Worm (Caenorhabditis elegans) whole organism, mixed stage, embryonic: ENCODE data around the gene ckb-1.
A peak's percentile ranks its signal among the peaks of the same experiment; 100 is the strongest.

ENCODE experiments used
- M03D4.4 ChIP-seq: sonication (generic microtip); optimal IDR thresholded peaks from 2 replicates; lab custom pipeline; 2017; ENCODE audit warnings: mild to moderate bottlenecking, missing genetic modification characterization, missing compliant biosample characterization
- bed-3 ChIP-seq: fragments of 200-800 bp; sonication (Bioruptor generic); optimal IDR thresholded peaks from 3 replicates; lab custom pipeline; 2018; ENCODE audit warnings: mild to moderate bottlenecking, missing genetic modification characterization, moderate library complexity, missing compliant biosample characterization
- blmp-1 ChIP-seq: fragments of 150-350 bp; optimal IDR thresholded peaks from 2 replicates; lab custom pipeline; 2014; ENCODE audit warnings: missing biosample characterization, missing genetic modification characterization
- ceh-39 ChIP-seq: fragments of 150-350 bp; optimal IDR thresholded peaks from 2 replicates; lab custom pipeline; 2014; ENCODE audit warnings: missing biosample characterization, missing genetic modification characterization
- ceh-43 ChIP-seq: fragments of 200-800 bp; sonication (Bioruptor generic); optimal IDR thresholded peaks from 2 replicates; lab custom pipeline; 2018; ENCODE audit warnings: mild to moderate bottlenecking, missing genetic modification characterization, moderate library complexity, missing compliant biosample characterization
- ceh-83 ChIP-seq: fragments of 200-800 bp; sonication (Bioruptor generic); optimal IDR thresholded peaks from 2 replicates; lab custom pipeline; 2018; ENCODE audit warnings: mild to moderate bottlenecking, missing genetic modification characterization, missing compliant biosample characterization
- ces-1 ChIP-seq: fragments of 150-350 bp; optimal IDR thresholded peaks from 2 replicates; lab custom pipeline; 2014; ENCODE audit warnings: missing biosample characterization, missing genetic modification reagents, missing genetic modification characterization
- cnd-1 ChIP-seq: fragments of 200-800 bp; sonication (Bioruptor generic); optimal IDR thresholded peaks from 2 replicates; lab custom pipeline; 2018; ENCODE audit warnings: mild to moderate bottlenecking, missing genetic modification characterization, missing compliant biosample characterization
- drap-1 ChIP-seq: fragments of 200-800 bp; sonication (Bioruptor generic); optimal IDR thresholded peaks from 3 replicates; lab custom pipeline; 2018; ENCODE audit warnings: mild to moderate bottlenecking, missing genetic modification characterization, missing compliant biosample characterization
- elt-1 ChIP-seq: sonication (generic microtip); optimal IDR thresholded peaks from 2 replicates; lab custom pipeline; 2017; ENCODE audit warnings: missing genetic modification characterization, mild to moderate bottlenecking, missing compliant biosample characterization, antibody characterized with exemption, moderate library complexity, borderline replicate concordance; ENCODE audit not compliant: insufficient read depth
- elt-3 ChIP-seq: fragments of 150-350 bp; optimal IDR thresholded peaks from 2 replicates; lab custom pipeline; 2014; ENCODE audit warnings: missing biosample characterization, missing genetic modification characterization
- flh-1 ChIP-seq: fragments of 200-800 bp; sonication (Bioruptor generic); optimal IDR thresholded peaks from 2 replicates; lab custom pipeline; 2018; ENCODE audit warnings: mild to moderate bottlenecking, missing genetic modification characterization, moderate library complexity, missing compliant biosample characterization
- ham-2 ChIP-seq: fragments of 200-800 bp; sonication (Bioruptor generic); optimal IDR thresholded peaks from 2 replicates; lab custom pipeline; 2018; ENCODE audit warnings: mild to moderate bottlenecking, missing genetic modification characterization, missing compliant biosample characterization
- hlh-1 ChIP-seq: fragments of 150-350 bp; optimal IDR thresholded peaks from 2 replicates; lab custom pipeline; 2014; ENCODE audit warnings: missing biosample characterization, missing genetic modification reagents, missing genetic modification characterization
- lin-13 ChIP-seq: fragments of 150-350 bp; optimal IDR thresholded peaks from 2 replicates; lab custom pipeline; 2014; ENCODE audit warnings: missing biosample characterization, missing genetic modification characterization
- lin-32 ChIP-seq: fragments of 200-800 bp; sonication (Bioruptor generic); optimal IDR thresholded peaks from 2 replicates; lab custom pipeline; 2018; ENCODE audit warnings: mild to moderate bottlenecking, missing genetic modification characterization, missing compliant biosample characterization
- lsy-2 ChIP-seq: fragments of 150-350 bp; optimal IDR thresholded peaks from 2 replicates; lab custom pipeline; 2014; ENCODE audit warnings: missing biosample characterization, missing genetic modification characterization
- mab-5 ChIP-seq: fragments of 150-350 bp; optimal IDR thresholded peaks from 2 replicates; lab custom pipeline; 2014; ENCODE audit warnings: missing biosample characterization, missing genetic modification characterization
- mep-1 ChIP-seq: fragments of 150-350 bp; optimal IDR thresholded peaks from 2 replicates; lab custom pipeline; 2017; ENCODE audit warnings: missing biosample characterization, missing genetic modification reagents, missing genetic modification characterization, inconsistent platforms
- mls-2 ChIP-seq: sonication (generic microtip); optimal IDR thresholded peaks from 2 replicates; lab custom pipeline; 2016; ENCODE audit warnings: mild to moderate bottlenecking, missing genetic modification characterization, moderate library complexity, missing compliant biosample characterization
- nhr-12 ChIP-seq: fragments of 150-350 bp; optimal IDR thresholded peaks from 2 replicates; lab custom pipeline; 2014; ENCODE audit warnings: missing biosample characterization, missing genetic modification characterization
- nhr-2 ChIP-seq: fragments of 150-350 bp; optimal IDR thresholded peaks from 2 replicates; lab custom pipeline; 2014; ENCODE audit warnings: missing biosample characterization, missing genetic modification characterization
- nhr-237 ChIP-seq: fragments of 150-350 bp; optimal IDR thresholded peaks from 2 replicates; lab custom pipeline; 2014; ENCODE audit warnings: missing biosample characterization, missing genetic modification characterization
- nhr-28 ChIP-seq: fragments of 150-350 bp; optimal IDR thresholded peaks from 2 replicates; lab custom pipeline; 2014; ENCODE audit warnings: missing biosample characterization, missing genetic modification characterization
- nhr-76 ChIP-seq: sonication (generic microtip); optimal IDR thresholded peaks from 2 replicates; lab custom pipeline; 2017; ENCODE audit warnings: missing biosample characterization, missing genetic modification characterization
- pha-4 ChIP-seq: fragments of 150-350 bp; optimal IDR thresholded peaks from 2 replicates; lab custom pipeline; 2018; ENCODE audit warnings: missing biosample characterization, missing genetic modification reagents, missing genetic modification characterization
- sem-2 ChIP-seq: fragments of 200-800 bp; sonication (Bioruptor generic); optimal IDR thresholded peaks from 2 replicates; lab custom pipeline; 2018; ENCODE audit warnings: mild to moderate bottlenecking, missing genetic modification characterization, missing compliant biosample characterization
- snpc-4 ChIP-seq: fragments of 150-350 bp; optimal IDR thresholded peaks from 2 replicates; lab custom pipeline; 2014; ENCODE audit warnings: missing biosample characterization, missing genetic modification characterization
- sptf-1 ChIP-seq: sonication (generic microtip); optimal IDR thresholded peaks from 2 replicates; lab custom pipeline; 2017; ENCODE audit warnings: mild to moderate bottlenecking, missing genetic modification characterization, moderate library complexity, missing compliant biosample characterization
- tbx-8 ChIP-seq: fragments of 200-800 bp; sonication (Bioruptor generic); optimal IDR thresholded peaks from 2 replicates; lab custom pipeline; 2018; ENCODE audit warnings: mild to moderate bottlenecking, missing genetic modification characterization, moderate library complexity, missing compliant biosample characterization
- unc-120 ChIP-seq: sonication (generic microtip); optimal IDR thresholded peaks from 2 replicates; lab custom pipeline; 2017; ENCODE audit warnings: missing genetic modification characterization, missing compliant biosample characterization; ENCODE audit not compliant: poor library complexity, severe bottlenecking
- unc-39 ChIP-seq: fragments of 150-350 bp; optimal IDR thresholded peaks from 2 replicates; lab custom pipeline; 2014; ENCODE audit warnings: missing biosample characterization, missing genetic modification characterization
- unc-62 ChIP-seq: fragments of 150-350 bp; optimal IDR thresholded peaks from 2 replicates; lab custom pipeline; 2014; ENCODE audit warnings: missing biosample characterization, missing genetic modification reagents, missing genetic modification characterization
- zip-8 ChIP-seq: fragments of 150-350 bp; optimal IDR thresholded peaks from 2 replicates; lab custom pipeline; 2014; ENCODE audit warnings: missing biosample characterization, missing genetic modification characterization
- ztf-11 ChIP-seq: fragments of 150-350 bp; optimal IDR thresholded peaks from 2 replicates; lab custom pipeline; 2014; ENCODE audit warnings: missing biosample characterization, missing genetic modification characterization

The ckb-1 gene

ce11 chrIII:4404339-4404836 lies 39.3 kb downstream of the ckb-1 start, which contains the start of the genes R07E5.17 and snfc-5:
TSS of gene R07E5.17 (minus strand) at chrIII:4404436.
TSS of gene snfc-5 (plus strand) at chrIII:4404786.
- TF ChIP-seq tbx-8 (GFP tag; lab: Kevin White, UChicago) (no peak), hlh-1 (tag; lab: Kevin White, UChicago) (peak; percentile 28), drap-1 (no peak), blmp-1 (no peak), lsy-2 (tag; lab: Kevin White, UChicago) (peak; percentile 69), pha-4 (no peak), nhr-28 (tag; lab: Kevin White, UChicago) (no peak), mls-2 (tag; lab: Kevin White, UChicago) (no peak), nhr-2 (tag; lab: Kevin White, UChicago) (no peak), lin-13 (tag; lab: Kevin White, UChicago) (peak; percentile 36), ceh-39 (tag; lab: Kevin White, UChicago) (peak; percentile 19), sem-2 (no peak), elt-1 (tag; lab: Kevin White, UChicago) (no peak), ceh-83 (GFP tag; lab: Kevin White, UChicago) (no peak), sptf-1 (tag; lab: Kevin White, UChicago) (peak; percentile 5), ztf-11 (no peak), mep-1 (tag; lab: Kevin White, UChicago) (peak; percentile 76), ces-1 (peak; percentile 24), nhr-76 (tag; lab: Kevin White, UChicago) (no peak), bed-3 (GFP tag; lab: Kevin White, UChicago) (no peak), snpc-4 (tag; lab: Kevin White, UChicago) (no peak), zip-8 (tag; lab: Kevin White, UChicago) (no peak), nhr-237 (tag; lab: Kevin White, UChicago) (no peak), nhr-12 (tag; lab: Kevin White, UChicago) (no peak), ham-2 (GFP tag; lab: Kevin White, UChicago) (no peak), cnd-1 (tag; lab: Kevin White, UChicago) (peak; percentile 2), unc-120 (tag; lab: Kevin White, UChicago) (peak; percentile 78), flh-1 (no peak), unc-62 (GFP tag; lab: Kevin White, UChicago) (no peak), M03D4.4 (tag; lab: Kevin White, UChicago) (no peak), unc-39 (tag; lab: Kevin White, UChicago) (no peak), lin-32 (GFP tag; lab: Kevin White, UChicago) (no peak), elt-3 (no peak), mab-5 (no peak), ceh-43 (GFP tag; lab: Kevin White, UChicago) (no peak)

ce11 chrIII:4405986-4406385 lies 40.9 kb downstream of the ckb-1 start, which contains the start of gene rnp-4:
TSS of gene rnp-4 (plus strand) at chrIII:4406286.
- no peak for TF ChIP-seq unc-120 (tag; lab: Kevin White, UChicago)
- TF ChIP-seq cnd-1 (tag; lab: Kevin White, UChicago): no peak
- TF ChIP-seq mab-5: no peak
- no peak for TF ChIP-seq ceh-83 (GFP tag; lab: Kevin White, UChicago)
- no peak for TF ChIP-seq unc-62 (GFP tag; lab: Kevin White, UChicago)
- no peak for TF ChIP-seq tbx-8 (GFP tag; lab: Kevin White, UChicago)
- no peak for TF ChIP-seq mls-2 (tag; lab: Kevin White, UChicago)
- no peak for TF ChIP-seq lin-13 (tag; lab: Kevin White, UChicago)

- no peak for TF ChIP-seq nhr-76 (tag; lab: Kevin White, UChicago)
- TF ChIP-seq ztf-11: no peak
- no peak for TF ChIP-seq blmp-1
These were observed 42.1 kb downstream of the ckb-1 start, which contains the start of gene prdx-3 for ce11 chrIII:4407144-4407543. TSS of gene prdx-3 (plus strand) at chrIII:4407444.

ce11 chrIII:4408251-4408650 lies 43.2 kb downstream of the ckb-1 start, which contains the start of gene gpch-1:
TSS of gene gpch-1 (plus strand) at chrIII:4408551.
- TF ChIP-seq nhr-76 (tag; lab: Kevin White, UChicago) (no peak), ham-2 (GFP tag; lab: Kevin White, UChicago) (no peak), flh-1 (no peak), ceh-39 (tag; lab: Kevin White, UChicago) (no peak), drap-1 (no peak), M03D4.4 (tag; lab: Kevin White, UChicago) (no peak), lsy-2 (tag; lab: Kevin White, UChicago) (no peak), mep-1 (tag; lab: Kevin White, UChicago) (no peak), zip-8 (tag; lab: Kevin White, UChicago) (no peak), nhr-12 (tag; lab: Kevin White, UChicago) (no peak), elt-3 (no peak), unc-62 (GFP tag; lab: Kevin White, UChicago) (no peak), cnd-1 (tag; lab: Kevin White, UChicago) (no peak), snpc-4 (tag; lab: Kevin White, UChicago) (no peak), blmp-1 (no peak), pha-4 (no peak), bed-3 (GFP tag; lab: Kevin White, UChicago) (no peak), tbx-8 (GFP tag; lab: Kevin White, UChicago) (no peak), unc-39 (tag; lab: Kevin White, UChicago) (no peak), lin-32 (GFP tag; lab: Kevin White, UChicago) (no peak)
